Worm (Caenorhabditis elegans) whole organism, midembryonic: ENCODE data around the gene cest-33.

Experiments used
- T22C8.4 ChIP-seq: fragments of 200-800 bp; sonication (Bioruptor generic); IDR thresholded peaks from 2 replicates; pipeline ENCODE4 v1.3.6; 2022; ENCODE audit warnings: missing genetic modification characterization, missing compliant biosample characterization
- cog-1 ChIP-seq: sonication (generic microtip); optimal IDR thresholded peaks from 2 replicates; lab custom pipeline; 2016; ENCODE audit warnings: missing genetic modification characterization, missing compliant biosample characterization
- flt-1 ChIP-seq: fragments of 200-800 bp; sonication (Bioruptor generic); IDR thresholded peaks from 2 replicates; pipeline ENCODE4 v1.3.6; 2022; ENCODE audit warnings: missing genetic modification characterization, missing compliant biosample characterization
- klf-2 ChIP-seq: fragments of 200-800 bp; sonication (Bioruptor generic); conservative IDR thresholded peaks from 2 replicates; pipeline ENCODE4 v1.3.6; 2022; ENCODE audit warnings: missing genetic modification reagents, missing genetic modification characterization, missing compliant biosample characterization
- med-1 ChIP-seq: sonication (generic microtip); optimal IDR thresholded peaks from 2 replicates; lab custom pipeline; 2017; ENCODE audit warnings: missing genetic modification characterization, mild to moderate bottlenecking, missing compliant biosample characterization, antibody characterized with exemption, missing genetic modification reagents; ENCODE audit not compliant: insufficient read depth
- ref-1 ChIP-seq: fragments of 200-800 bp; sonication (Bioruptor generic); conservative IDR thresholded peaks from 2 replicates; pipeline ENCODE4 v1.3.6; 2022; ENCODE audit warnings: missing genetic modification reagents, missing genetic modification characterization, missing compliant biosample characterization
- tab-1 ChIP-seq: fragments of 200-800 bp; sonication (Bioruptor generic); IDR thresholded peaks from 2 replicates; pipeline ENCODE4 v1.3.6; 2022; ENCODE audit warnings: missing genetic modification characterization, missing compliant biosample characterization
- ztf-23 ChIP-seq: fragments of 200-800 bp; sonication (Bioruptor generic); IDR thresholded peaks from 2 replicates; pipeline ENCODE4 v1.3.6; 2022; ENCODE audit warnings: missing genetic modification reagents, missing genetic modification characterization, missing compliant biosample characterization
- ztf-29 ChIP-seq: fragments of 200-800 bp; sonication (Bioruptor generic); IDR thresholded peaks from 2 replicates; pipeline ENCODE4 v1.3.6; 2022; ENCODE audit warnings: missing genetic modification reagents, missing genetic modification characterization, missing compliant biosample characterization

cest-33 gene

DNA sequence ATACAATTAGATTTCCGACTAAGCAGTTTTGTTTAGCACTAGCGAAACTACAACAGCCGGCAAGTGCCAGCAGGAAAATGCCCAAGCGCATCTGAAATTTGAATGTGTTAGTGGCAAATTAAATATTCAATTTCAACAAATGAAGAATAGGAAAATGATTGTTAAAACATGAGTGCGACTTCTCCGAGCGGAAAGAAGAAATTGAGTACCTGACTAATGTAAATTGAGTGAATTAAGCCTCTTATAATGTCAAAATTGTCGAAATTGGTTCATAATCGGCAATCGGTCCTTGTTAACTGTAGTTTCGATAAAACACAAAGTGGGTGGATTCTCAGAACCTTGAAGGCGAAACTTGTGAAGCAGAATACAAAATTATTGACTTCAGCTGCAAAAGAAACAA lies 34.4 kb upstream of the cest-33 start, which contains the start of gene gfi-1:
TSS of gene gfi-1 (minus strand) at position 101 of the 400 bp plus-strand sequence.
- TF ChIP-seq ztf-29 (GFP tag; lab: Robert Waterston, UW) = no peak
- no peak for TF ChIP-seq tab-1 (GFP tag; lab: Robert Waterston, UW)
- TF ChIP-seq med-1 (GFP tag; lab: Kevin White, UChicago) = no peak
- TF ChIP-seq klf-2 (GFP tag; lab: Robert Waterston, UW) = no peak
- no peak for TF ChIP-seq cog-1 (tag; lab: Kevin White, UChicago)
- TF ChIP-seq ref-1 (GFP tag; lab: Robert Waterston, UW) = no peak
- no peak for TF ChIP-seq ztf-23
- TF ChIP-seq flt-1 (GFP tag; lab: Robert Waterston, UW) = no peak
- no peak for TF ChIP-seq T22C8.4

DNA sequence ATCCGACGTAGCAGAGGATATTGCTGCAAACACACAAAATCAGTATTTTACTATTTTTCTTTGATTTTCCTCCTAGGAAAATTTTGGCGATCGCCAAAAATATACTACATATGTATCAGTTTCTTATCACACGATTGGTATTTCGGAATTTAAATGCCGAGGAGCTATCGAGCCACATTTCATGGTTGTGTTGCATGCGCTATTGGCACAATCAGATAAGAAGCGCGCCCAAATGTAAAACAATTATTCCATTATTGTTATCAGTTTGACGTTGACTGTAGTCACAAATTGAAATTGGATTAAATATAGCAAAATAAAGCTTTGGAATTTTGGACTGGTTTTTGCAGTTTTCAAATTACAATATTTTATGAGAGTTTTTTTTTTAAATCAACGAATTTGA lies 33.5 kb upstream of the cest-33 start:
- no peak for TF ChIP-seq T22C8.4
- TF ChIP-seq ztf-29 (GFP tag; lab: Robert Waterston, UW) = no peak
- no peak for TF ChIP-seq flt-1 (GFP tag; lab: Robert Waterston, UW)
- no peak for TF ChIP-seq tab-1 (GFP tag; lab: Robert Waterston, UW)
- TF ChIP-seq ref-1 (GFP tag; lab: Robert Waterston, UW) = no peak
- TF ChIP-seq klf-2 (GFP tag; lab: Robert Waterston, UW) = no peak
- no peak for TF ChIP-seq ztf-23
- no peak for TF ChIP-seq cog-1 (tag; lab: Kevin White, UChicago)
- TF ChIP-seq med-1 (GFP tag; lab: Kevin White, UChicago) = no peak

- no peak for TF ChIP-seq ref-1 (GFP tag; lab: Robert Waterston, UW)
- no peak for TF ChIP-seq flt-1 (GFP tag; lab: Robert Waterston, UW)
- TF ChIP-seq cog-1 (tag; lab: Kevin White, UChicago) = no peak
- no peak for TF ChIP-seq ztf-23
- TF ChIP-seq klf-2 (GFP tag; lab: Robert Waterston, UW) = no peak
- no peak for TF ChIP-seq T22C8.4
- TF ChIP-seq tab-1 (GFP tag; lab: Robert Waterston, UW) = no peak
- no peak for TF ChIP-seq ztf-29 (GFP tag; lab: Robert Waterston, UW)
- TF ChIP-seq med-1 (GFP tag; lab: Kevin White, UChicago) = no peak
These were observed 24.7 kb upstream of the cest-33 start, which contains the start of gene F57F4.1 for ce11 chrV:6390163-6390562. Gene F57F4.1 (plus strand): TSS chrV:6390463.

DNA sequence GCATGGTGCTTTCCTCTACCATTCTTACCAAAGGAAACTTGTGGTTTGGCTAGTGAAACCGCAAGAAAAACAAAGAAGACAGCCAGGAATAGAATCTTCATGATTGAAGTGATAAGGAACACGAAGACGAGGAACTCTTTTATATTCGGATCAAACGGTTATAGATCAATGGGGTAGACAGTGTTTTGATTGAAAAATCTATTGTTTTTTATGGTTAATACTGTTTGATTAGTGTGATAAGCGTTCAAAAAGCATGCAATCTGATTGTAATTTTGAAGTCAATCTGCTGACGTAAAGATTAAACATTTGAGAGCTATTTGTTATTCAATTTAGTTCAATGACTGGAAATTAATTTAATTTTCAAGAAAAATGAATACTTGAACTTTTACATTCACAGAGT lies 24.2 kb upstream of the cest-33 start, which contains the start of gene F57F4.2:
TSS of gene F57F4.2 (minus strand) at position 101 of the 400 bp plus-strand sequence.
- TF ChIP-seq ztf-23 = no peak
- TF ChIP-seq flt-1 (GFP tag; lab: Robert Waterston, UW) = no peak
- TF ChIP-seq cog-1 (tag; lab: Kevin White, UChicago) = no peak
- no peak for TF ChIP-seq ztf-29 (GFP tag; lab: Robert Waterston, UW)
- no peak for TF ChIP-seq klf-2 (GFP tag; lab: Robert Waterston, UW)
- no peak for TF ChIP-seq tab-1 (GFP tag; lab: Robert Waterston, UW)
- TF ChIP-seq ref-1 (GFP tag; lab: Robert Waterston, UW) = no peak
- TF ChIP-seq T22C8.4 = no peak
- no peak for TF ChIP-seq med-1 (GFP tag; lab: Kevin White, UChicago)

DNA sequence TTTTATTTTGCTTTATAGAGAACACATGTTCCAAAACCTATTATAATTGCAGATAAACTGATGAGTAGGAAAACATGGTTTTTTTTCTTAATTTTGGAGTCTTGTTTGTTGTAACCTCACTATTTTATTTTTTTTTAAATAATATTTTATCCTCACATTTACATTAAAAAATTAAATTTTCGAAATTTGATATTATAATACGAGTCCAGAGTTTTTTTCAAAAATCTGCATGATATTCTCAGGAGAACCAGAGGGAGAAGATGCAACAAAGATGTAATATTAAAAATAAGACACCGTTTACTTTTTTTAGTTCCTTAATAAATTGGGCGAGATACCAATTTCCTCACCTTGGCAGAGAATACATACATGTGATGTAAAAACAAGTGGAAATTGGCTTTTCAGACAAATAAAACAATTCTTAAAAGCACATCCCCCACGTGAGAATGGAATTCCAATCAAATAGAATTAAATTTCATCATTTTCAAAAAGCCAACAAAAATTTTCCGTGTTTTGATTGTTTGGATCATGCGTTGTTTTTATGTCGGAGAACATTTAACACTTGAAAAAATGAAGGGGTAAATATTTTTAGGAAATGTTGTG lies 20.3 kb upstream of the cest-33 start:
- no peak for TF ChIP-seq ref-1 (GFP tag; lab: Robert Waterston, UW)
- no peak for TF ChIP-seq klf-2 (GFP tag; lab: Robert Waterston, UW)

ce11 chrV:6374844-6375243 lies 9.4 kb upstream of the cest-33 start, which contains the start of gene F13H6.5:
Gene F13H6.5 (minus strand): TSS chrV:6374944.
- TF ChIP-seq ztf-29 (GFP tag; lab: Robert Waterston, UW) (no peak), T22C8.4 (no peak), med-1 (GFP tag; lab: Kevin White, UChicago) (no peak)

DNA sequence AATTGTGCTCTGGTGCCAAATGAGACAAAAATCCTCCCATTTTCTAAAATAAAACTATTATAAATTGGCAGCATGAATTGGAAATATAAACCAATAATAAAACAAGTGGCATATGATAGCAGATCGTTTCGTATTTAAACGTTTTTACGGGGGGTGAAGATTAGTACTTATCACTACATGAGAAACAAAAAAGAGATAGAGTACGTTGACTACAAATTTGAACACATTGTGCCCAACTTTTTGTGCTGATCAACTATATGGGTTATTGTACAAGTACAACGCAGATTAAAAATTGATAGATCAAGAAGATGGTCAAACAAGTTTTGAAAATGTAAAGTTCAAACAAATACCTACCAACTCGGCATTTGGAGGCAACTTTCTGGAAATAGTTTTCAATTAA lies 3.0 kb upstream of the cest-33 start:
- TF ChIP-seq ref-1 (GFP tag; lab: Robert Waterston, UW) (no peak), ztf-29 (GFP tag; lab: Robert Waterston, UW) (no peak), klf-2 (GFP tag; lab: Robert Waterston, UW) (no peak), tab-1 (GFP tag; lab: Robert Waterston, UW) (no peak), cog-1 (tag; lab: Kevin White, UChicago) (no peak), ztf-23 (no peak), med-1 (GFP tag; lab: Kevin White, UChicago) (no peak), T22C8.4 (no peak), flt-1 (GFP tag; lab: Robert Waterston, UW) (no peak)

DNA sequence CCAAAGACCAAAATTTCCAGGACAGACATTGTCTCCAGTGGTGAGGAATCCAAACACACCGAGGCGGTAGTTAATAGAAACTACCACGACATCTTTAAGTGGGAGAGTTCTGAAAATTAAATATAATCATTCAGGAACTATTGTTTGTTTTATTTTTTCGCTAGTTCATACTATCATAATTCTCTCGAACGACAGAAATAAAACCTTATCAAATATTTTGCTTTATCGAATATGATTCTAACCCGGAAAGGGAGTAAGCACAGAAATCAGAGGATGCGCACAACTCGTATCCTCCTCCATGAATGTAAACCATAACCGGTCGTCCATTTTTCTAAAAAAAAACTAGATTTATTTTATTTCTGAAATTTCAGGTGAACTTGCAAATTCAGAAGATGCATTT lies 665 bp downstream of the cest-33 start:
- TF ChIP-seq cog-1 (tag; lab: Kevin White, UChicago) = no peak
- no peak for TF ChIP-seq T22C8.4
- TF ChIP-seq klf-2 (GFP tag; lab: Robert Waterston, UW) = no peak

DNA sequence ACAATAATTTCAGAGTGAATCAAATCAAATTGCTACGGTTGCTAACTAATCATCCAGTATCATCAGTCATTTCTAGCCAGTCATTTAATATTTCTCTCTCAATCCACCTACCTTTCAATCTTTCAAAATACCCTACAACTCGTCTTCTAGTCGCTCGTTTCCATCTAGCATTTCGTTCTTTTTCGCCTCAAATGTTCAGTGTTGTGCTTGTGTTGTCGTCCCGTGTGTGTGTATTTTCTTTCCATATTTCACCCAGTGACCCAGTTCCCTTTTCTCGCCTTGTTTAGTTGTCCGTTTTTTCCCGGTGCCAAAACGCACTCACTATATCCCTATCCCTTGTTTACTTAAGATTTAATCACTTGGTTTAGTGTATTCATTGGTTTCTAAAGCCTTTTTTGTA lies 3.8 kb downstream of the cest-33 start:
- TF ChIP-seq ztf-23 = no peak
- no peak for TF ChIP-seq T22C8.4
- TF ChIP-seq klf-2 (GFP tag; lab: Robert Waterston, UW) = no peak
- no peak for TF ChIP-seq flt-1 (GFP tag; lab: Robert Waterston, UW)
- no peak for TF ChIP-seq cog-1 (tag; lab: Kevin White, UChicago)
- no peak for TF ChIP-seq tab-1 (GFP tag; lab: Robert Waterston, UW)
- no peak for TF ChIP-seq ref-1 (GFP tag; lab: Robert Waterston, UW)
- no peak for TF ChIP-seq ztf-29 (GFP tag; lab: Robert Waterston, UW)
- TF ChIP-seq med-1 (GFP tag; lab: Kevin White, UChicago) = no peak

- TF ChIP-seq cog-1 (tag; lab: Kevin White, UChicago) = no peak
- TF ChIP-seq med-1 (GFP tag; lab: Kevin White, UChicago) = no peak
- TF ChIP-seq T22C8.4 = no peak
- TF ChIP-seq flt-1 (GFP tag; lab: Robert Waterston, UW) = no peak
- no peak for TF ChIP-seq tab-1 (GFP tag; lab: Robert Waterston, UW)
- no peak for TF ChIP-seq ztf-23
- no peak for TF ChIP-seq ztf-29 (GFP tag; lab: Robert Waterston, UW)
- no peak for TF ChIP-seq ref-1 (GFP tag; lab: Robert Waterston, UW)
- TF ChIP-seq klf-2 (GFP tag; lab: Robert Waterston, UW) = no peak
These were observed 5.9 kb downstream of the cest-33 start for ce11 chrV:6359522-6359921.
